Fruit fly (Drosophila melanogaster) whole organism, adult: Measurements from ENCODE around the gene CG31848.

Source experiments
- CG11617 ChIP-seq: fragments of 200-800 bp; sonication (Bioruptor generic); optimal IDR thresholded peaks from 2 replicates; lab custom pipeline; 2017; ENCODE audit warnings: mild to moderate bottlenecking, missing biosample characterization, missing genetic modification reagents, missing genetic modification characterization
- CG14711 ChIP-seq: fragments of 200-800 bp; sonication (Bioruptor generic); optimal IDR thresholded peaks from 2 replicates; lab custom pipeline; 2018; ENCODE audit warnings: missing biosample characterization, mild to moderate bottlenecking, missing genetic modification characterization, moderate library complexity
- CG5204 ChIP-seq: fragments of 200-800 bp; sonication (Bioruptor generic); optimal IDR thresholded peaks from 2 replicates; lab custom pipeline; 2016; ENCODE audit warnings: missing biosample characterization, missing genetic modification characterization
- CG7045 ChIP-seq: fragments of 200-800 bp; sonication (Bioruptor generic); optimal IDR thresholded peaks from 2 replicates; lab custom pipeline; 2017; ENCODE audit warnings: missing biosample characterization, mild to moderate bottlenecking, missing genetic modification characterization
- Clk ChIP-seq: fragments of 200-800 bp; sonication (Bioruptor generic); optimal IDR thresholded peaks from 2 replicates; lab custom pipeline; 2017; ENCODE audit warnings: missing biosample characterization, missing genetic modification characterization
- cic ChIP-seq: fragments of 200-800 bp; sonication (Bioruptor generic); optimal IDR thresholded peaks from 2 replicates; lab custom pipeline; 2017; ENCODE audit warnings: missing biosample characterization, mild to moderate bottlenecking, missing genetic modification characterization, moderate library complexity
- cnc ChIP-seq, 2 experiments: fragments of >200 bp; optimal IDR thresholded peaks; 2 replicates each; lab custom pipeline; 2017
- ovo ChIP-seq: fragments of 200-800 bp; sonication (Bioruptor generic); optimal IDR thresholded peaks from 2 replicates; lab custom pipeline; 2016; ENCODE audit warnings: missing biosample characterization, missing genetic modification characterization
- pad ChIP-seq: fragments of 200-800 bp; sonication (Bioruptor generic); optimal IDR thresholded peaks from 3 replicates; lab custom pipeline; 2017; ENCODE audit warnings: missing biosample characterization, missing genetic modification characterization, mild to moderate bottlenecking, moderate library complexity, missing genetic modification reagents
- tj ChIP-seq: fragments of 200-800 bp; sonication (Bioruptor generic); optimal IDR thresholded peaks from 3 replicates; lab custom pipeline; 2017; ENCODE audit warnings: missing biosample characterization, mild to moderate bottlenecking, missing genetic modification characterization, moderate library complexity
- toe ChIP-seq: fragments of 200-800 bp; sonication (Bioruptor generic); optimal IDR thresholded peaks from 2 replicates; lab custom pipeline; 2016; ENCODE audit warnings: missing biosample characterization, missing genetic modification characterization

DNA sequence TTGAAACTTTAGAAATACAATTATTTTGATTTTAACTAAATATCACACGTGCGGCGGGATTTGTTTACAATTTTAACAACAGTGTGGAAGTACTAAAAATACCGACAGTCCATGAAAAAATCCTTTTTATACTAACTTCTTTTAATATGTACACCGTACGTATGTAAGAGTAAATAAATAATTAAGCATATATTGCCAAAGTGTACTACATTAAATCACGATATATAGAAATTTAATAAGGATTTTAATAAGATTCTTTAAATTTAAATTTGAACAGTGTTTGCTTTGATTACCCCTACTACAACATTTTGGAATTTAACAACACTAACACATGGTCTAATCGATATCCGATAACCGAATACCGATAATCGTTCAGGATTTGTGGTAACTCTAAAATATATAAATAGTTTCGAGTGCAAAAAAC is 43.4 kb downstream of the CG31848 start, which contains the start of the genes Ski6 and CG16812:
- TF ChIP-seq CG5204 (no peak), pad (GFP tag; lab: Kevin White, UChicago) (peak; percentile 63), tj (GFP tag; lab: Kevin White, UChicago) (peak; percentile 29), ovo (peak; percentile 30), Clk (GFP tag; lab: Kevin White, UChicago) (peak; percentile 19), CG11617 (peak; percentile 52), cnc (optimal IDR thresholded peaks at IDR 0.05; lab: Kevin White, UChicago) (no peak), toe (GFP tag; lab: Kevin White, UChicago) (no peak), CG7045 (GFP tag; lab: Kevin White, UChicago) (peak; percentile 59), CG14711 (tag; lab: Kevin White, UChicago) (peak; percentile 95), cic (GFP tag; lab: Kevin White, UChicago) (no peak)
